Fruit fly (Drosophila melanogaster): ENCODE measurements around the gene Sps2.

The Sps2 gene

DNA sequence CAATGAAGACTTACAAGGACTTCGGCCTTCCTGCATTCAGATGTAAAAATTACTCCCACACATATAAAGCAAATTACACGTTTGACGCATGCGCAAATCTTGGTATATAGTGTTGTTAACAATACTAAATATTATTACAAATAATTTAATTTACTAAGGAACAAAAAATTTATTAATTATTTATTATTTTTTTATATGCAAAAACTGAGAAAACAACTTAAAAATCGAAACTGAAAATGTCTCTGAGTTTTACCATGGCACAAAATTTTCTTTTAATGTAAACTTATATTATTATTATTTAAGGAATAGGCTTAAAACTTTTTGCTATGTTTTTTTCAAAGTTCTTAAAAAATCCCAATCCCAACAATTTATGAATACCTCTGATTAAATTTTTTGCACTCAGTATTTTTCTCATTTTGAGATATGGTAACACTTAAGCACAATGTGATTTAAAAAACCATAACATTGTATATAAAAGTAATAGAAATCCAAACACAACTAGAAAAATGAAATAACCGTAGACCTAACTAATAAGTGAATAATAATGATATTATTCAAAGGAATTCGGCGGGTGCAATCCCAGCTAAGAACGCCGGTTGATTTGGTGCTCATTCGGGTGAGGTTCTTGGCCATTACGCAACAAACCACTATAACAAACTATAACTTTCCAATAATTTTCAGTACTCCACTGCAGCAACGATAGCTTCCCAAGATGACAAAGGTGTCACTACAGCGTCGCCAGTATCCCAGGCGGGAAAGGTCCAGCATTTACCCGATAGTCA lies 11.1 kb upstream of the Sps2 start, which contains the start of the genes Schip1 and Cox10:
Gene Schip1, minus strand, starts transcription at position 51 of the 782 bp plus-strand sequence.
Gene Cox10, plus strand, starts transcription at position 406 of the 782 bp plus-strand sequence.
- TF ChIP-seq CrebA (GFP tag; optimal IDR thresholded peaks at IDR 0.05; ENCODE audit: borderline replicate concordance) (no peak), Sp1 (GFP tag; optimal IDR thresholded peaks at IDR 0.05) (no peak), OdsH (GFP tag; optimal IDR thresholded peaks at IDR 0.05) (no peak), N (GFP tag; optimal IDR thresholded peaks at IDR 0.05) (no peak), pan (optimal IDR thresholded peaks at IDR 0.05) (no peak)

DNA sequence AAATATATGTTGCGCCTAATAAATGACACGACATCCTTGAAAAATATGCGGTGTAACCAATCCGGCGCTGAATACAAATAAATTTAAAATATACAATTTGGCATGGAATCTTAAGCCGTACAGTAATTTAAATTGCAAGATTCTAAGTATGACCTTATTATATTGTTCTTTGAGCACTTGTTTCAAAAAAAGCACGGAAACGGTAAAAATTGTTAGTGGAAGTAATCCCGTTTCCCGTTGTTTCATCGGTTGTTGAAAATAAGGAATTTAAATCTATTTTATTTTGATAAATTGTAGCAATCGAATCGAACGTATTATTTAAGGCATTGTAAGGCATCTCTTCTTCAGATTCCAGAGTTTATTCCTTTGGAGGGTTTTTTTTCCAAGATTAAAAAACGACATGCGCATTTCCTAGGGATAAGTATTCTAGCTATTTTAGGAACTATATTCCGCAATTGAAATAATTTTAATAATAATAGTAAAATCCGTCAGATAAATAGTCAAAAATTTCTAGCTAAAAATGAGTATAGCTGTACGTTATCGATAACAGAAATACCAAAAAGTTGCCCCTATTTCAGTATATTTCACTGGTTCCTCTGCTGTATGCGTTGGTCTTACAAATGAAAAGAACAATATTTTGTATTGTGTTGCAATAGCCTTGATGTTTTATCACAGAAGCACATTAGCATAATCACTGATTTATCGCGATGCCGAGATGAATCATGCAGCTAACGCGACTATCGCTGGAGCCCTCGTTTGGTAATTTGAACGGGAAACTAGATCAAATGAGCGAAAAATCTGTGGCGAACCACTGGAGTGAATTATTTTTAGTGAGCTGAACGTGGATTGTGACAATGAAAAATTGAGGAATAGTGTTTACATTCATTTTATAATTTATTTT lies 9.1 kb upstream of the Sps2 start, which contains the start of gene GATAd:
Gene GATAd, plus strand, starts transcription at position 644 of the 901 bp plus-strand sequence.
- no peak for TF ChIP-seq OdsH (GFP tag; optimal IDR thresholded peaks at IDR 0.05)
- no peak for TF ChIP-seq CrebA (GFP tag; optimal IDR thresholded peaks at IDR 0.05; ENCODE audit: borderline replicate concordance)
- no peak for TF ChIP-seq CG32264 (GFP tag; optimal IDR thresholded peaks at IDR 0.05)
- TF ChIP-seq Hnf4 (GFP tag; optimal IDR thresholded peaks at IDR 0.05) = no peak
- TF ChIP-seq h (GFP tag; optimal IDR thresholded peaks at IDR 0.05) = no peak
- TF ChIP-seq woc (GFP tag; optimal IDR thresholded peaks at IDR 0.05) = peak; percentile 2
- no peak for TF ChIP-seq Hr78 (GFP tag; optimal IDR thresholded peaks at IDR 0.05)
- TF ChIP-seq br (GFP tag; optimal IDR thresholded peaks at IDR 0.05) = no peak
- no peak for TF ChIP-seq Jra (GFP tag; optimal IDR thresholded peaks at IDR 0.05)
- TF ChIP-seq fru (GFP tag; optimal IDR thresholded peaks at IDR 0.05) = no peak
- TF ChIP-seq lola (GFP tag; optimal IDR thresholded peaks at IDR 0.05) = no peak
- no peak for TF ChIP-seq HLH106 (tag; optimal IDR thresholded peaks at IDR 0.05)
- no peak for TF ChIP-seq Dfd (GFP tag; optimal IDR thresholded peaks at IDR 0.05)
- no peak for TF ChIP-seq rgr (GFP tag; optimal IDR thresholded peaks at IDR 0.05)
- no peak for TF ChIP-seq Sp1 (GFP tag; optimal IDR thresholded peaks at IDR 0.05)
- TF ChIP-seq dmrt93B (GFP tag; optimal IDR thresholded peaks at IDR 0.05) = no peak
- TF ChIP-seq usp (GFP tag; optimal IDR thresholded peaks at IDR 0.05) = no peak
- no peak for TF ChIP-seq pan (optimal IDR thresholded peaks at IDR 0.05)
- peak; percentile 56 for TF ChIP-seq brk (GFP tag; optimal IDR thresholded peaks at IDR 0.05)
- peak; percentile 71 for TF ChIP-seq Myc (optimal IDR thresholded peaks at IDR 0.05)
- no peak for TF ChIP-seq tai (GFP tag; optimal IDR thresholded peaks at IDR 0.05)
- TF ChIP-seq ey (GFP tag; optimal IDR thresholded peaks at IDR 0.05) = no peak
- no peak for TF ChIP-seq psq (GFP tag; optimal IDR thresholded peaks at IDR 0.05)
- no peak for TF ChIP-seq Rel (GFP tag; optimal IDR thresholded peaks at IDR 0.05)
- TF ChIP-seq Rel (tag; optimal IDR thresholded peaks at IDR 0.05) = peak; percentile 35
- no peak for TF ChIP-seq GATAd (GFP tag; optimal IDR thresholded peaks at IDR 0.05)
- TF ChIP-seq Hr83 (GFP tag; optimal IDR thresholded peaks at IDR 0.05; ENCODE audit: poor library complexity, severe bottlenecking) = peak; percentile 50

dm6 chr2L:10334213-10334612 lies 8.2 kb upstream of the Sps2 start:
- no peak for TF ChIP-seq CG32264 (GFP tag; optimal IDR thresholded peaks at IDR 0.05)
- TF ChIP-seq Vsx2 (GFP tag; optimal IDR thresholded peaks at IDR 0.05; ENCODE audit: partially characterized antibody) = no peak
- no peak for TF ChIP-seq br (GFP tag; optimal IDR thresholded peaks at IDR 0.05)
- no peak for TF ChIP-seq rgr (GFP tag; optimal IDR thresholded peaks at IDR 0.05)
- TF ChIP-seq Jra (GFP tag; optimal IDR thresholded peaks at IDR 0.05) = no peak
- TF ChIP-seq usp (GFP tag; optimal IDR thresholded peaks at IDR 0.05) = no peak
- no peak for TF ChIP-seq Rel (GFP tag; optimal IDR thresholded peaks at IDR 0.05)
- no peak for TF ChIP-seq Rel (tag; optimal IDR thresholded peaks at IDR 0.05)
- no peak for TF ChIP-seq pan (optimal IDR thresholded peaks at IDR 0.05)
- no peak for TF ChIP-seq brk (GFP tag; optimal IDR thresholded peaks at IDR 0.05)
- TF ChIP-seq Dfd (GFP tag; optimal IDR thresholded peaks at IDR 0.05) = no peak
- TF ChIP-seq Hnf4 (GFP tag; optimal IDR thresholded peaks at IDR 0.05) = no peak
- no peak for TF ChIP-seq foxo (GFP tag; optimal IDR thresholded peaks at IDR 0.05)
- TF ChIP-seq Hr83 (GFP tag; optimal IDR thresholded peaks at IDR 0.05; ENCODE audit: poor library complexity, severe bottlenecking) = no peak
- TF ChIP-seq ey (GFP tag; optimal IDR thresholded peaks at IDR 0.05) = no peak
- TF ChIP-seq CrebA (GFP tag; optimal IDR thresholded peaks at IDR 0.05; ENCODE audit: borderline replicate concordance) = no peak
- TF ChIP-seq CG9705 (GFP tag; optimal IDR thresholded peaks at IDR 0.05) = no peak
- no peak for TF ChIP-seq woc (GFP tag; optimal IDR thresholded peaks at IDR 0.05)
- no peak for TF ChIP-seq Abd-B (GFP tag; optimal IDR thresholded peaks at IDR 0.05)
- no peak for TF ChIP-seq Myc (optimal IDR thresholded peaks at IDR 0.05)
